In the genomic region with DNA sequence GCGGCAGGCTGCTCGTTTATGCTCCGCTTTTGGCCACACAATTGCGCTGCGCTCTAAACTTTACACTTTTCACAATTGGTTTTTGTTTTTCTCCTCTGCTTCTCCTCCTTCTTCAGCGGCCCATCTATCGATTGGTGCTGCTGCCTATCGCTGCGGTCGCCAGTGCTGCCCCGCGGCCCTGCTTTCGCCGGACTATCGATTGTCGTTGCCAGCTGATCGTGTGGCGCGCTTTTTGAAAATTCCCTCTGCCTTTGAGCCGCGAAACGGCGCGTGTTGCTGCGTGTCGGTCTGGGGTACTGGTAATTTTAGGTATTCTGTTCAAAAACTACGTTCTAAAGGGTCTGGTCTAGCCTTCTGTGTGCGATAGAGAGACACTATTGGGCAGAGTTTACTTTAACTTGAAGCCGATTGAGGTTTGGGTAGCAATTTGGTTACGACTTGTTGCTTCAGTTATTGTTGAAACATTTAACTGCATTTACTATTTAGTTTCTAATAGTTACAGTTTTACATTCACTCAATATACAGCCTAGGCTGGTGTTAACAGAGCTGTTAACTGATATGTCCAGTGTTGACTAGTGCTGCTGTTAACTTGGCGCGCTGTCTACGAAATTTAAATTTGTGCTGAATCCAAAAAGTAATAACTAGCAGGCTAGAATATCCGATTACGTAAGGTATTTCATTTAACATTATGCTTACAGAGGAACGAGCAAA, we compare ENCODE assay signal across 5 fruit fly cellular contexts.
TF ChIP-seq lines count a peak whose summit lies in the region.

A gene (minus strand): TSS at position 392 of the 711 bp plus-strand sequence.

- TF ChIP-seq CTCF in whole organism, embryonic (GFP tag; optimal IDR thresholded peaks at IDR 0.05; lab: Kevin White, UChicago) = no peak

TF ChIP-seq in whole organism, adult, 20 proteins besides CTCF, POLR2A, EP300 and RAD21:
- TF ChIP-seq bab1 (GFP tag; optimal IDR thresholded peaks at IDR 0.05; lab: Kevin White, UChicago) (peak; percentile 27), CG1620 (GFP tag; optimal IDR thresholded peaks at IDR 0.05; lab: Kevin White, UChicago) (no peak)

TF ChIP-seq in whole organism, embryonic, 481 proteins besides CTCF, POLR2A, EP300 and RAD21 (continues in another document):
- TF ChIP-seq CG6654 (GFP tag; optimal IDR thresholded peaks at IDR 0.05; lab: Kevin White, UChicago) (peak; percentile 98), vvl (GFP tag; IDR thresholded peaks at IDR 0.05; lab: Robert Waterston, UW) (no peak; the same call in 1 of the 2 replicates), en (GFP tag; optimal IDR thresholded peaks at IDR 0.05; lab: Kevin White, UChicago) (no peak), ase (GFP tag; IDR thresholded peaks at IDR 0.05; lab: Robert Waterston, UW) (no peak), YL-1 (GFP tag; optimal IDR thresholded peaks at IDR 0.05; lab: Kevin White, UChicago) (peak; percentile 69), odd (GFP tag; optimal IDR thresholded peaks at IDR 0.05; lab: Kevin White, UChicago) (no peak), CG7963 (GFP tag; IDR thresholded peaks at IDR 0.05; lab: Robert Waterston, UW; ENCODE audit: partially characterized antibody) (peak; percentile 92), jigr1 (GFP tag; IDR thresholded peaks at IDR 0.05; lab: Robert Waterston, UW) (no peak), HHEX (GFP tag; optimal IDR thresholded peaks at IDR 0.05; lab: Kevin White, UChicago) (no peak), NK7.1 (GFP tag; optimal IDR thresholded peaks at IDR 0.05; lab: Kevin White, UChicago) (no peak), NFAT (GFP tag; IDR thresholded peaks at IDR 0.05; lab: Robert Waterston, UW) (no peak; the same call in 1 of the 2 replicates), Atf6 (GFP tag; IDR thresholded peaks at IDR 0.05; lab: Robert Waterston, UW) (no peak), dm (GFP tag; optimal IDR thresholded peaks at IDR 0.05; lab: Kevin White, UChicago) (no peak), Rfx (GFP tag; IDR thresholded peaks at IDR 0.05; lab: Robert Waterston, UW) (peak; percentile 46; the same call in 1 of the 2 replicates), CG11560 (tag; IDR thresholded peaks at IDR 0.05; lab: Robert Waterston, UW) (peak; percentile 69; the same call in 2 of the 3 replicates), CG17912 (GFP tag; optimal IDR thresholded peaks at IDR 0.05; lab: Kevin White, UChicago) (peak; percentile 20), Doc3 (GFP tag; IDR thresholded peaks at IDR 0.05; lab: Robert Waterston, UW; ENCODE audit: partially characterized antibody) (peak; percentile 65), CG16813 (GFP tag; IDR thresholded peaks at IDR 0.05; lab: Robert Waterston, UW; ENCODE audit: partially characterized antibody) (peak; percentile 81), ara (GFP tag; IDR thresholded peaks at IDR 0.05; lab: Robert Waterston, UW) (no peak)

TF ChIP-seq in whole organism, prepupa, 60 proteins besides CTCF, POLR2A, EP300 and RAD21:
- no peak for TF ChIP-seq salr (GFP tag; optimal IDR thresholded peaks at IDR 0.05; lab: Kevin White, UChicago)
- peak; percentile 1 for TF ChIP-seq Ets96B (tag; optimal IDR thresholded peaks at IDR 0.05; lab: Kevin White, UChicago)
- peak; percentile 39 for TF ChIP-seq Sox14 (GFP tag; optimal IDR thresholded peaks at IDR 0.05; lab: Kevin White, UChicago)
- no peak for TF ChIP-seq CG6276 (GFP tag; optimal IDR thresholded peaks at IDR 0.05; lab: Kevin White, UChicago)
- TF ChIP-seq CG6808 (GFP tag; optimal IDR thresholded peaks at IDR 0.05; lab: Kevin White, UChicago) = peak; percentile 62
- peak; percentile 43 for TF ChIP-seq Eip78C (GFP tag; lab: Kevin White, UChicago)
- TF ChIP-seq CG6163 (GFP tag; IDR thresholded peaks at IDR 0.05; lab: Robert Waterston, UW) = peak; percentile 36; the same call in 1 of the 3 replicates
- TF ChIP-seq CG15336 (GFP tag; IDR thresholded peaks at IDR 0.05; lab: Robert Waterston, UW) = no peak
- TF ChIP-seq CG31627 (GFP tag; optimal IDR thresholded peaks at IDR 0.05; lab: Kevin White, UChicago) = no peak

TF ChIP-seq in whole organism, pupa, 21 proteins besides CTCF, POLR2A, EP300 and RAD21:
- no peak for TF ChIP-seq Snoo (tag; optimal IDR thresholded peaks at IDR 0.05; lab: Kevin White, UChicago)
- TF ChIP-seq CG15710 (tag; optimal IDR thresholded peaks at IDR 0.05; lab: Kevin White, UChicago) = no peak
- TF ChIP-seq fd96Ca (GFP tag; IDR thresholded peaks at IDR 0.05; lab: Robert Waterston, UW) = no peak
- TF ChIP-seq CG9948 (tag; optimal IDR thresholded peaks at IDR 0.05; lab: Kevin White, UChicago) = no peak
- TF ChIP-seq Ets98B (GFP tag; IDR thresholded peaks at IDR 0.05; lab: Robert Waterston, UW) = peak; percentile 14; the same call in 1 of the 2 replicates
- 0 out of 3 replicates have a peak, but pooled peaks have one; percentile 13 for TF ChIP-seq CG4496 (GFP tag; IDR thresholded peaks at IDR 0.05; lab: Robert Waterston, UW)
- TF ChIP-seq CG14655 (GFP tag; optimal IDR thresholded peaks at IDR 0.05; lab: Kevin White, UChicago) = no peak

TF ChIP-seq in whole organism, wandering third instar larva, 38 proteins besides CTCF, POLR2A, EP300 and RAD21:
- TF ChIP-seq fru (GFP tag; optimal IDR thresholded peaks at IDR 0.05; lab: Kevin White, UChicago) (peak; percentile 3), tai (GFP tag; optimal IDR thresholded peaks at IDR 0.05; lab: Kevin White, UChicago) (no peak), Myc (optimal IDR thresholded peaks at IDR 0.05; lab: Kevin White, UChicago) (peak; percentile 22), sv (GFP tag; optimal IDR thresholded peaks at IDR 0.05; lab: Kevin White, UChicago) (no peak), psq (GFP tag; optimal IDR thresholded peaks at IDR 0.05; lab: Kevin White, UChicago) (peak; percentile 96)
